Fruit fly (Drosophila melanogaster) whole organism, larva: ENCODE data around the gene CG44088.

Experiments
- noc ChIP-seq: fragments of 200-800 bp; sonication (Bioruptor generic); optimal IDR thresholded peaks from 3 replicates; lab custom pipeline; 2019; ENCODE audit warnings: missing biosample characterization, mild to moderate bottlenecking, missing genetic modification characterization, moderate library complexity

The CG44088 gene

dm6 chr3R:4774953-4775352, at the start of gene CG44088:
Gene CG44088, minus strand, starts transcription at chr3R:4775053.
- no peak for TF ChIP-seq noc (tag; lab: Kevin White, UChicago)

- no peak for TF ChIP-seq noc (tag; lab: Kevin White, UChicago)
Observed at dm6 chr3R:4821098-4821605, 46.3 kb upstream of the CG44088 start, which contains the start of gene CG14657. Gene CG14657, minus strand, starts transcription at chr3R:4821432.

dm6 chr3R:4816018-4816417, 41.2 kb upstream of the CG44088 start, which contains the start of gene BBS5:
Gene BBS5, plus strand, starts transcription at chr3R:4816318.
- no peak for TF ChIP-seq noc (tag; lab: Kevin White, UChicago)

- no peak for TF ChIP-seq noc (tag; lab: Kevin White, UChicago)
Observed at dm6 chr3R:4814677-4815076, 39.8 kb upstream of the CG44088 start.

- peak; percentile 33 for TF ChIP-seq noc (tag; lab: Kevin White, UChicago)
Observed at dm6 chr3R:4813172-4813716, 38.4 kb upstream of the CG44088 start.

- peak; percentile 7 for TF ChIP-seq noc (tag; lab: Kevin White, UChicago)
Observed at dm6 chr3R:4811936-4812534, 37.2 kb upstream of the CG44088 start, which contains the start of the genes Hus1-like and ctrip. Gene Hus1-like, minus strand, starts transcription at chr3R:4812096. Gene ctrip, minus strand, starts transcription at chr3R:4812096.

dm6 chr3R:4811124-4811935, 36.5 kb upstream of the CG44088 start, which contains the start of gene Gmppb:
Gene Gmppb, plus strand, starts transcription at chr3R:4811444.
- TF ChIP-seq noc (tag; lab: Kevin White, UChicago), result no peak

- TF ChIP-seq noc (tag; lab: Kevin White, UChicago), result no peak
Observed at dm6 chr3R:4809944-4810653, 35.2 kb upstream of the CG44088 start.

dm6 chr3R:4807582-4807981, 32.7 kb upstream of the CG44088 start:
- no peak for TF ChIP-seq noc (tag; lab: Kevin White, UChicago)

dm6 chr3R:4806318-4806757, 31.5 kb upstream of the CG44088 start:
- peak; percentile 22 for TF ChIP-seq noc (tag; lab: Kevin White, UChicago)

dm6 chr3R:4804828-4805707, 30.2 kb upstream of the CG44088 start:
- TF ChIP-seq noc (tag; lab: Kevin White, UChicago), result no peak

dm6 chr3R:4804126-4804649, 29.3 kb upstream of the CG44088 start:
- no peak for TF ChIP-seq noc (tag; lab: Kevin White, UChicago)

- TF ChIP-seq noc (tag; lab: Kevin White, UChicago), result no peak
Observed at dm6 chr3R:4798025-4798424, 23.2 kb upstream of the CG44088 start.

- no peak for TF ChIP-seq noc (tag; lab: Kevin White, UChicago)
Observed at dm6 chr3R:4797585-4797984, 22.7 kb upstream of the CG44088 start.
